Fruit fly (Drosophila melanogaster) whole organism, adult: Measurements from ENCODE around the gene CG43407.

Experiments used
- CG11617 ChIP-seq: fragments of 200-800 bp; sonication (Bioruptor generic); optimal IDR thresholded peaks from 2 replicates; lab custom pipeline; 2017; ENCODE audit warnings: mild to moderate bottlenecking, missing biosample characterization, missing genetic modification reagents, missing genetic modification characterization
- CG14711 ChIP-seq: fragments of 200-800 bp; sonication (Bioruptor generic); optimal IDR thresholded peaks from 2 replicates; lab custom pipeline; 2018; ENCODE audit warnings: missing biosample characterization, mild to moderate bottlenecking, missing genetic modification characterization, moderate library complexity
- CG33017 ChIP-seq: fragments of 200-800 bp; sonication (Bioruptor generic); optimal IDR thresholded peaks from 2 replicates; lab custom pipeline; 2018; ENCODE audit warnings: missing biosample characterization, mild to moderate bottlenecking, missing genetic modification characterization, moderate library complexity
- CG7101 ChIP-seq: fragments of 200-800 bp; sonication (Bioruptor generic); optimal IDR thresholded peaks from 2 replicates; lab custom pipeline; 2018; ENCODE audit warnings: missing biosample characterization, mild to moderate bottlenecking, missing genetic modification characterization, moderate library complexity
- Clk ChIP-seq: fragments of 200-800 bp; sonication (Bioruptor generic); optimal IDR thresholded peaks from 2 replicates; lab custom pipeline; 2017; ENCODE audit warnings: missing biosample characterization, missing genetic modification characterization
- Crg-1 ChIP-seq: fragments of 200-800 bp; sonication (Bioruptor generic); optimal IDR thresholded peaks from 2 replicates; lab custom pipeline; 2016; ENCODE audit warnings: missing biosample characterization, missing genetic modification characterization
- Hr96 ChIP-seq: fragments of 200-800 bp; sonication (Bioruptor generic); optimal IDR thresholded peaks from 2 replicates; lab custom pipeline; 2016; ENCODE audit warnings: missing biosample characterization, missing genetic modification characterization
- cic ChIP-seq: fragments of 200-800 bp; sonication (Bioruptor generic); optimal IDR thresholded peaks from 2 replicates; lab custom pipeline; 2017; ENCODE audit warnings: missing biosample characterization, mild to moderate bottlenecking, missing genetic modification characterization, moderate library complexity
- kay ChIP-seq: fragments of 200-800 bp; sonication (Bioruptor generic); peaks from one replicate; lab custom pipeline; 2016; ENCODE audit warnings: missing biosample characterization, missing genetic modification characterization, borderline replicate concordance
- pad ChIP-seq: fragments of 200-800 bp; sonication (Bioruptor generic); optimal IDR thresholded peaks from 3 replicates; lab custom pipeline; 2017; ENCODE audit warnings: missing biosample characterization, missing genetic modification characterization, mild to moderate bottlenecking, moderate library complexity, missing genetic modification reagents
- tj ChIP-seq: fragments of 200-800 bp; sonication (Bioruptor generic); optimal IDR thresholded peaks from 3 replicates; lab custom pipeline; 2017; ENCODE audit warnings: missing biosample characterization, mild to moderate bottlenecking, missing genetic modification characterization, moderate library complexity

DNA sequence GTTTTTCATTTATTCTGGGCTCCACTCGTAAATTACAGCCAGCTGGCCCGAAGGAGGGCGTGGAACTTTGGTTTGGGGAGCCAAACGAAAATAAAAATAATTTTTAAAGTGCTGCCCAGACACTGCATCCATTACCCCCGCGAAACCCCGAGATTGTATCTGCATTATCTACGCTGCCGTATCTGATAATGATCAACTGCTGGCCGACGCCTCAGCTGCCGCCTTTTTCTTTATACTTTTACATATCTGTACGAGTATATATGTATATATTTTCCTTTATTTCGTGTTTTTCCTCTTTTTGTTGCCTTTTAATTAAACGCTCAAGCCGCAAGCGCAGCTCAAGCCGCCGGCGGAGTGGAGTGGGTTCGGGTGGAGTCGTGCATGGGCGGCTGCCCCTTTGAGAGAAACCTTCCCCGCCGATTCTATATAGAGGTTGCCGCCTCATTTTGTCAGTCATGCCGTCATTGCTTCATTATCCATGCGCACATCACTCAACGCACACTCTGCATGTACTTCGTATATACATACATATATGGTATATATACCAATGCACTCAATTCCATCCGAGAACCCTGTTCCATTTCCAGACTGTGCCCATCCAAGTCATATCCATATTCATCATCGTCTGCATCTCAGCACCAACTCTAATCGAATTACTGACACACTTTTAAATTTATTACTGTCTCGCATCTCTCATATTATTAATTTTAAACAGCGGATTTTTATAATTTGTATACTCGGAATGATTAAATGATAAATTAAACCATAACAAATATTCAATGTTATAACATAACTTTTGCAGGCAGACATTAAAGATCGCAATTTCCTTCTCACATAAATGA is 3.3 kb downstream of the CG43407 start:
- no peak for TF ChIP-seq CG11617 (GFP tag; lab: Kevin White, UChicago)
- TF ChIP-seq Crg-1: no peak
- TF ChIP-seq kay (GFP tag; lab: Kevin White, UChicago): no peak
- TF ChIP-seq CG33017 (tag; lab: Kevin White, UChicago): no peak
- no peak for TF ChIP-seq pad (GFP tag; lab: Kevin White, UChicago)
- TF ChIP-seq Hr96 (GFP tag; lab: Kevin White, UChicago): no peak
- no peak for TF ChIP-seq tj (GFP tag; lab: Kevin White, UChicago)
- no peak for TF ChIP-seq CG7101 (tag; lab: Kevin White, UChicago)
- no peak for TF ChIP-seq Clk (GFP tag; lab: Kevin White, UChicago)
- TF ChIP-seq cic (GFP tag; lab: Kevin White, UChicago): no peak
- TF ChIP-seq CG14711: no peak
